Fruit fly (Drosophila melanogaster) whole organism, wandering third instar larva: ENCODE results near the gene CG4119.
A peak's percentile ranks its signal among the peaks of the same experiment; 100 is the strongest.

ENCODE experiments used
- Abd-B ChIP-seq: fragments of >200 bp; optimal IDR thresholded peaks from 2 replicates; lab custom pipeline; 2017; ENCODE audit warnings: missing biosample characterization, missing genetic modification characterization
- CG32264 ChIP-seq: fragments of 200-800 bp; sonication (Bioruptor generic); optimal IDR thresholded peaks from 2 replicates; lab custom pipeline; 2016; ENCODE audit warnings: missing biosample characterization, missing genetic modification characterization
- GATAd ChIP-seq: sonication (Bioruptor generic); optimal IDR thresholded peaks from 2 replicates; lab custom pipeline; 2016; ENCODE audit warnings: missing biosample characterization, missing genetic modification characterization
- HLH106 ChIP-seq: fragments of 200-800 bp; optimal IDR thresholded peaks from 3 replicates; lab custom pipeline; 2019; ENCODE audit warnings: missing biosample characterization, mild to moderate bottlenecking, missing genetic modification characterization, moderate library complexity
- Hnf4 ChIP-seq: fragments of 200-800 bp; sonication (Bioruptor generic); optimal IDR thresholded peaks from 2 replicates; lab custom pipeline; 2016; ENCODE audit warnings: missing biosample characterization, mild to moderate bottlenecking, missing genetic modification characterization
- Jra ChIP-seq: sonication (Bioruptor generic); optimal IDR thresholded peaks from 2 replicates; lab custom pipeline; 2016; ENCODE audit warnings: missing biosample characterization, missing genetic modification characterization
- Mio ChIP-seq: sonication (Bioruptor generic); optimal IDR thresholded peaks from 2 replicates; lab custom pipeline; 2016; ENCODE audit warnings: missing biosample characterization, missing genetic modification characterization
- Myc ChIP-seq: fragments of >200 bp; optimal IDR thresholded peaks from 2 replicates; lab custom pipeline; 2017
- N ChIP-seq: fragments of >200 bp; optimal IDR thresholded peaks from 2 replicates; lab custom pipeline; 2018; ENCODE audit warnings: missing biosample characterization, missing external identifiers, missing genetic modification characterization
- OdsH ChIP-seq: fragments of 200-800 bp; sonication (Bioruptor generic); optimal IDR thresholded peaks from 2 replicates; lab custom pipeline; 2016; ENCODE audit warnings: missing biosample characterization, mild to moderate bottlenecking, missing genetic modification characterization
- Rel ChIP-seq, 2 experiments: fragments of 200-800 bp; sonication (Bioruptor generic) in 1 of 2; optimal IDR thresholded peaks; 2 replicates in 1 of 2; 3 replicates in 1 of 2; lab custom pipeline; 2016 to 2019; ENCODE audit warnings: mild to moderate bottlenecking in 2 of 2, missing biosample characterization in 2 of 2, missing genetic modification characterization in 2 of 2, moderate library complexity in 1 of 2
- Sp1 ChIP-seq: fragments of 200-800 bp; sonication (Bioruptor generic); optimal IDR thresholded peaks from 3 replicates; lab custom pipeline; 2019; ENCODE audit warnings: missing biosample characterization, mild to moderate bottlenecking, missing genetic modification characterization, moderate library complexity
- Vsx2 ChIP-seq: fragments of 200-300, 225-300 bp; sonication (Bioruptor generic); optimal IDR thresholded peaks from 2 replicates; lab custom pipeline; 2018; ENCODE audit warnings: missing biosample characterization, missing genetic modification characterization; ENCODE audit not compliant: partially characterized antibody
- br ChIP-seq: fragments of 200-800 bp; sonication (Bioruptor generic); optimal IDR thresholded peaks from 2 replicates; lab custom pipeline; 2016; ENCODE audit warnings: missing biosample characterization, missing genetic modification characterization
- brk ChIP-seq: fragments of 200-800 bp; sonication (Bioruptor generic); optimal IDR thresholded peaks from 2 replicates; lab custom pipeline; 2016; ENCODE audit warnings: missing biosample characterization, mild to moderate bottlenecking, missing genetic modification characterization
- dl ChIP-seq, 2 experiments: fragments of 175-275, 200-275 bp in 1 of 2; fragments of 200-275 bp in 1 of 2; sonication (Bioruptor generic); optimal IDR thresholded peaks; lab custom pipeline; 2018; ENCODE audit warnings: mild to moderate bottlenecking in 2 of 2, missing biosample characterization in 2 of 2, missing genetic modification characterization in 2 of 2, moderate library complexity in 2 of 2; ENCODE audit not compliant: partially characterized antibody in 2 of 2, insufficient read depth in 1 of 2
- dmrt93B ChIP-seq: fragments of 200-800 bp; sonication (Bioruptor generic); optimal IDR thresholded peaks from 2 replicates; lab custom pipeline; 2018; ENCODE audit warnings: missing biosample characterization, mild to moderate bottlenecking, missing genetic modification characterization
- dsf ChIP-seq: sonication (Bioruptor generic); optimal IDR thresholded peaks from 2 replicates; lab custom pipeline; 2016; ENCODE audit warnings: missing biosample characterization, missing genetic modification characterization, borderline replicate concordance
- ey ChIP-seq: fragments of 200-800 bp; sonication (Bioruptor generic); optimal IDR thresholded peaks from 2 replicates; lab custom pipeline; 2016; ENCODE audit warnings: missing biosample characterization, missing genetic modification characterization
- foxo ChIP-seq, 2 experiments: fragments of 200-800 bp; sonication (Bioruptor generic); optimal IDR thresholded peaks; 2 replicates in 1 of 2; 3 replicates in 1 of 2; lab custom pipeline; 2016 to 2017; ENCODE audit warnings: missing biosample characterization in 2 of 2, missing genetic modification characterization in 2 of 2
- h ChIP-seq: fragments of 200-800 bp; sonication (Bioruptor generic); optimal IDR thresholded peaks from 3 replicates; lab custom pipeline; 2016; ENCODE audit warnings: missing biosample characterization, mild to moderate bottlenecking, missing genetic modification characterization
- lola ChIP-seq: fragments of >200 bp; optimal IDR thresholded peaks from 2 replicates; lab custom pipeline; 2017; ENCODE audit warnings: missing biosample characterization, missing genetic modification characterization
- psq ChIP-seq: fragments of 200-800 bp; sonication (Bioruptor generic); optimal IDR thresholded peaks from 3 replicates; lab custom pipeline; 2017; ENCODE audit warnings: missing biosample characterization, mild to moderate bottlenecking, missing genetic modification characterization, moderate library complexity
- sage ChIP-seq: fragments of 200-800 bp; sonication (Bioruptor generic); optimal IDR thresholded peaks from 2 replicates; lab custom pipeline; 2016; ENCODE audit warnings: missing biosample characterization, mild to moderate bottlenecking, missing genetic modification characterization
- sv ChIP-seq: fragments of 200-800 bp; sonication (Bioruptor generic); optimal IDR thresholded peaks from 3 replicates; lab custom pipeline; 2016; ENCODE audit warnings: missing biosample characterization, missing genetic modification characterization
- tai ChIP-seq: sonication (Bioruptor generic); optimal IDR thresholded peaks from 2 replicates; lab custom pipeline; 2016; ENCODE audit warnings: missing biosample characterization, missing genetic modification characterization
- woc ChIP-seq: sonication (Bioruptor generic); optimal IDR thresholded peaks from 2 replicates; lab custom pipeline; 2016; ENCODE audit warnings: missing biosample characterization, mild to moderate bottlenecking, missing genetic modification characterization

Gene CG4119

DNA sequence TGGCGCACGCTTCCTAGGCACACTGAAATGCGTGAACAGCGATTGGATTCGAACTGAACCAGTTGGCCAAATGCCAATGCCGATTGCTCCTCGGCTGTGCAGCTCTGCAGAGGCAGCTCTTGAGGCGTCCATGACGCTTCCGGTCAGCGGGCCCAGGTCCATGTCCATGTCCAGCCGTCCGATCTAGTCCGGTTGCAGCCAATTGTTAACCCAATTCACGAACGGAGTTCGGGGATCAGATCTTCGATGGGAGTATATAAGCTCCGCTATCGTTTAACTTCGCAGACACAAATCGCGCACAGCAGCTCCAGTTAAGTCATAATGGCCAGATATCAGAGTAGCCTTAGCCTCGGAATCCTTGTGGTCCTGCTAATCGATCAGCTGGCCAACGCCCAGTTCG lies 17.1 kb downstream of the CG4119 start, which contains the start of gene CG42449:
CG42449 (plus strand) TSS at position 301 of the 400 bp plus-strand sequence.
- TF ChIP-seq sv (no peak), N (GFP tag; lab: Kevin White, UChicago) (no peak), Jra (no peak), Rel (GFP tag; optimal IDR thresholded peaks at IDR 0.05; lab: Kevin White, UChicago) (no peak), Rel (tag; optimal IDR thresholded peaks at IDR 0.05; lab: Kevin White, UChicago) (no peak), ey (GFP tag; lab: Kevin White, UChicago) (no peak), Mio (GFP tag; lab: Kevin White, UChicago) (no peak), tai (GFP tag; lab: Kevin White, UChicago) (no peak), Abd-B (GFP tag; lab: Kevin White, UChicago) (no peak), dmrt93B (GFP tag; lab: Kevin White, UChicago) (no peak), br (GFP tag; lab: Kevin White, UChicago) (no peak), dsf (GFP tag; lab: Kevin White, UChicago) (no peak), Vsx2 (GFP tag; lab: Kevin White, UChicago) (no peak), sage (GFP tag; lab: Kevin White, UChicago) (no peak), lola (GFP tag; lab: Kevin White, UChicago) (no peak)

DNA sequence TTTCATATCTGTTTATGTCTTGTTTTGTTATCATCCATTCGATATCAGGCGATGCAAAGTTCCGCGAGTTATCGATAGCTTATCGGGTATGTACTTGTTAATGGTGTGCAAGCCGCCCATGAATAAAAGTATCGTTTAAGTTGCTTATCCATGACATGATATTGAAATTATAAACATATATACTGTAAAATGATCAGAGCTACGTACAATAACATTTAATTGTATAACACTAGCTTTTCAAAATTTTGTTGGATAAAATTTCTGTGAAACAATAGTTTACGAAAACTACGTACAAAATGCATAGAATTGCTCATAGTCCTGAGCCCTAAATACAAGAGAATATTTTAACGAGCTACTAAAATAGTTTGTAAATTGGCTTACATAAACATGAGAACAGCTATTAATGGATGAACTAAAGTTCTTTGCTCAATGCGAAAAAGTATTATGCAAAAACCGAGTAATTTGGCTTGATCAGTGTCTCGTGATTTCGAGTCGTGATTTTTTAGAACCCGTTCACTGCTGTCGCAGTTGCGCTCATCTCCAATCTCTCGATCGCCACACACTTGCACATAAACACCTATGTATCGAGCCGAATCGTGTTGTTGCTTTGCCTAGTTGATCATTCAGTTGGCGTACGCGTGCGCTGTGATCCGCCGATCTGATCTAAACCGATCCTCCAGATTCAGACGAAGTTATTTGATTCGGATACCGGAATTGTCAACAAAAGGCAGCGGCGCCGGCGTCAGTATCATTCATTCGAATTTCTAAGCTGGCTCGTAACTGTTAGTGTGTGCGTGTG lies 23.8 kb downstream of the CG4119 start, which contains the start of the genes PGAP1 and cv:
PGAP1 (minus strand) TSS at position 57 of the 799 bp plus-strand sequence.
cv (plus strand) TSS at position 586 of the 799 bp plus-strand sequence.
- peak; percentile 25 for TF ChIP-seq Jra
- no peak for TF ChIP-seq dl (GFP tag; optimal IDR thresholded peaks at IDR 0.05; lab: Kevin White, UChicago; ENCODE audit: insufficient read depth in 1 of 2, partially characterized antibody in 2 of 2)
- peak; percentile 21 for TF ChIP-seq OdsH
- TF ChIP-seq Sp1 (GFP tag; lab: Kevin White, UChicago) = peak; percentile 55
- TF ChIP-seq br (GFP tag; lab: Kevin White, UChicago) = peak; percentile 8
- TF ChIP-seq foxo (GFP tag; optimal IDR thresholded peaks at IDR 0.05; lab: Kevin White, UChicago) = peak in 1 of 2 experiments; percentile 64
- TF ChIP-seq woc (GFP tag; lab: Kevin White, UChicago) = peak; percentile 83
- TF ChIP-seq HLH106 (tag; lab: Kevin White, UChicago) = peak; percentile 42
- peak; percentile 14 for TF ChIP-seq GATAd (GFP tag; lab: Kevin White, UChicago)
- TF ChIP-seq sage (GFP tag; lab: Kevin White, UChicago) = no peak
- peak; percentile 45 for TF ChIP-seq ey (GFP tag; lab: Kevin White, UChicago)
- peak; percentile 13 for TF ChIP-seq Myc (lab: Kevin White, UChicago)
- TF ChIP-seq dsf (GFP tag; lab: Kevin White, UChicago) = no peak
- peak; percentile 12 for TF ChIP-seq sv
- peak; percentile 33 for TF ChIP-seq h (GFP tag; lab: Kevin White, UChicago)
- peak; percentile 19 for TF ChIP-seq psq (GFP tag; lab: Kevin White, UChicago)
- no peak for TF ChIP-seq Hnf4
- no peak for TF ChIP-seq Vsx2 (GFP tag; lab: Kevin White, UChicago)

DNA sequence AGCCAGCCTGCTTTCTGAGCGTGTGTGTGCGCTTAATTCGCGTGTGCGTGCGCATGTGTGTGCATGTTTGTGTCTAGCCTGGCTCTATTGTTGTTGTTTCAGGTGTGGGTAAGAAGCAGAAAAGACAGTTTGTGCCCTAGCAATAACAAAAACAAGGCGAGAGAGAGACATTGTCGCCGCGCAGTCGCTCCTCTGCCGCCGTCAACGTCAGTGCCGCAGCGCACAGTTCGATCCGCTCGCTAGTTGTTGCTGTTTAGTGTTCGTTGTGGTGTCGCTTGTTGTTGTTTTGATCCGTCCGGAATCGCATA lies 24.3 kb downstream of the CG4119 start:
- TF ChIP-seq Abd-B (GFP tag; lab: Kevin White, UChicago) = no peak
- no peak for TF ChIP-seq br (GFP tag; lab: Kevin White, UChicago)
- TF ChIP-seq CG32264 (GFP tag; lab: Kevin White, UChicago) = no peak

DNA sequence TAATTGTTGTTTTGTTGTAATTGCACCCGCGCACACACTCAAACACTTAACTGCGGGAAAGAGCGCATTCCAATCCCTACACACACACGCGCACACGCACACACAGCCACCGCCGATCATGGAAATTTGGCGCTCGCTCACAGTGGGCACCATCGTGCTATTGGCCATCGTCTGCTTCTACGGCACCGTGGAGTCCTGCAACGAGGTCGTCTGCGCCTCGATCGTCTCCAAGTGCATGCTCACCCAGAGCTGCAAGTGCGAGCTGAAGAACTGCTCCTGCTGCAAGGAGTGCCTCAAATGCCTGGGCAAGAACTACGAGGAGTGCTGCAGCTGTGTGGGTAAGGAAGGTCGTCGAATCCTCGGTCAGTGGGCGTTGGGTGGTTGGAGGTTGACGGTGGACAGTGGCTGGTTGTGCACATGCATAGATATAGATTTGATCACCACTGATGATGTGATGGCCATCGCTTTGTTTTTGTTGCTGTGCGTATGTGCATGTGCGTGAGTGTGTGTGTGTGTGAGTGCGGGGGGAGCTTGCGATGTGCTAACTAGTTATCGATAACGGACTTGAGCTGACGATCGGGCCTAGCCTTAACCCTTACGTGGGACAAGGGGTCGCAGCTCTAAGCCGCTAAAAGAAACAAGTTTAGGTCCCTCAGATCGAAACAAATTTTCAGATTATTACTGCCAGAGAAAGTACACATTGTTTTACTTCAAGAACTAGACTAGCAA lies 25.0 kb downstream of the CG4119 start:
- peak; percentile 16 for TF ChIP-seq woc (GFP tag; lab: Kevin White, UChicago)
- TF ChIP-seq dsf (GFP tag; lab: Kevin White, UChicago) = no peak

DNA sequence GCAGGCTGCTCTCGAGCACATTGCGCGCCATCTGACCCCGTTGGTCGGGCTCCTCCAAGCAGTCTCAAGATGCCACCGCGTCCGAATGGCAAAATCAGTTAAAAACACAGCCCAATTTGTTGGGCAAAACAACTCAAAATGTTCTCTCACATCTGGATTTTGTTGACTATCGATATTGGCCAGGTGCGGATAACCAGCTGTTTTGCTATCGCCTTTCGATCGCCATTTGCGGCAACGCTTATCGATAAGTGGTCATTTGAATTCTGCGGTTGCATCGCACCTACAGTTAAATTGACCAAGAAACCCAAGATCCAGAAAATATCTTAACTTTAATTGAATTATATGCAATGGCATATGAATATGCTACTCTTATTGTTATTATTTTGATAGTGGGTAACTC lies 29.2 kb downstream of the CG4119 start, which contains the start of gene CG3149:
CG3149 (minus strand) TSS at position 171 of the 400 bp plus-strand sequence.
- TF ChIP-seq Hnf4 (no peak), N (GFP tag; lab: Kevin White, UChicago) (no peak), woc (GFP tag; lab: Kevin White, UChicago) (no peak), ey (GFP tag; lab: Kevin White, UChicago) (no peak), OdsH (no peak), Mio (GFP tag; lab: Kevin White, UChicago) (no peak), brk (GFP tag; lab: Kevin White, UChicago) (no peak)
- TF ChIP-seq, all 38 proteins: peak for 0
